Worm (Caenorhabditis elegans) whole organism, L4 larva: ENCODE data around the gene srz-29.

Experiments
- F26F4.8 ChIP-seq: fragments of 200-800 bp; sonication (Bioruptor generic); conservative IDR thresholded peaks from 2 replicates; pipeline ENCODE4 v1.3.6; 2022; ENCODE audit warnings: missing genetic modification characterization, missing compliant biosample characterization
- R02D3.7 ChIP-seq: fragments of 150-350 bp; sonication (generic microtip); optimal IDR thresholded peaks from 3 replicates; lab custom pipeline; 2014; ENCODE audit warnings: missing biosample characterization, missing genetic modification characterization
- T26A8.4 ChIP-seq: fragments of 200-800 bp; sonication (Bioruptor generic); IDR thresholded peaks from 2 replicates; pipeline ENCODE4 v1.3.6; 2022; ENCODE audit warnings: missing genetic modification characterization, missing compliant biosample characterization
- Y5F2A.4 ChIP-seq: fragments of 200-800 bp; sonication (Bioruptor generic); optimal IDR thresholded peaks from 2 replicates; lab custom pipeline; 2018; ENCODE audit warnings: mild to moderate bottlenecking, missing genetic modification characterization, missing compliant biosample characterization
- aha-1 ChIP-seq: fragments of 150-350 bp; peaks from one replicate; lab custom pipeline; 2014; ENCODE audit warnings: missing biosample characterization, missing genetic modification characterization
- aly-2 ChIP-seq: sonication (generic microtip); optimal IDR thresholded peaks from 2 replicates; lab custom pipeline; 2018; ENCODE audit warnings: missing biosample characterization, missing genetic modification characterization
- ama-1 ChIP-seq: fragments of 150-350 bp; optimal IDR thresholded peaks from 2 replicates; lab custom pipeline; 2014; ENCODE audit warnings: inconsistent platforms, mixed read lengths
- arid-1 ChIP-seq: fragments of 200-800 bp; sonication (Bioruptor generic); conservative IDR thresholded peaks from 2 replicates; pipeline ENCODE4 v1.3.6; 2022; ENCODE audit warnings: missing genetic modification reagents, missing genetic modification characterization, missing compliant biosample characterization
- ceh-20 ChIP-seq: fragments of 200-800 bp; sonication (Bioruptor generic); IDR thresholded peaks from 2 replicates; pipeline ENCODE4 v1.3.6; 2022; ENCODE audit warnings: missing genetic modification reagents, missing genetic modification characterization, missing compliant biosample characterization
- ceh-28 ChIP-seq: fragments of 150-350 bp; optimal IDR thresholded peaks from 2 replicates; lab custom pipeline; 2014; ENCODE audit warnings: missing biosample characterization, missing genetic modification reagents, missing genetic modification characterization
- ceh-32 ChIP-seq: sonication (generic microtip); optimal IDR thresholded peaks from 2 replicates; lab custom pipeline; 2016; ENCODE audit warnings: mild to moderate bottlenecking, missing genetic modification characterization, missing compliant biosample characterization; ENCODE audit not compliant: poor library complexity
- ceh-44 ChIP-seq: fragments of 200-800 bp; sonication (Bioruptor generic); IDR thresholded peaks from 2 replicates; pipeline ENCODE4 v1.3.6; 2022; ENCODE audit warnings: missing genetic modification reagents, missing genetic modification characterization, missing compliant biosample characterization
- daf-12 ChIP-seq: fragments of 150-350 bp; optimal IDR thresholded peaks from 2 replicates; lab custom pipeline; 2014; ENCODE audit warnings: missing biosample characterization, missing genetic modification reagents, missing genetic modification characterization
- dmd-8 ChIP-seq: fragments of 200-800 bp; sonication (Bioruptor generic); IDR thresholded peaks from 2 replicates; pipeline ENCODE4 v1.3.6; 2022; ENCODE audit warnings: missing genetic modification characterization, missing compliant biosample characterization
- dmd-9 ChIP-seq: fragments of 200-800 bp; sonication (Bioruptor generic); IDR thresholded peaks from 2 replicates; pipeline ENCODE4 v1.3.6; 2022; ENCODE audit warnings: missing genetic modification reagents, missing genetic modification characterization, missing compliant biosample characterization
- egl-27 ChIP-seq: sonication (generic microtip); optimal IDR thresholded peaks from 3 replicates; lab custom pipeline; 2017; ENCODE audit warnings: missing biosample characterization, missing genetic modification reagents, missing genetic modification characterization
- hlh-30 ChIP-seq: sonication (generic microtip); optimal IDR thresholded peaks from 2 replicates; lab custom pipeline; 2017; ENCODE audit warnings: antibody characterized with exemption, mild to moderate bottlenecking, missing genetic modification characterization, missing compliant biosample characterization; ENCODE audit not compliant: insufficient read depth
- lin-1 ChIP-seq: fragments of 200-800 bp; sonication (Bioruptor generic); IDR thresholded peaks from 2 replicates; pipeline ENCODE4 v1.3.6; 2022; ENCODE audit warnings: missing genetic modification reagents, missing genetic modification characterization, missing compliant biosample characterization
- lin-29 ChIP-seq: fragments of 200-800 bp; sonication (Bioruptor generic); IDR thresholded peaks from 2 replicates; pipeline ENCODE4 v1.3.6; 2022; ENCODE audit warnings: missing genetic modification reagents, missing genetic modification characterization, missing compliant biosample characterization
- lin-39 ChIP-seq: fragments of 150-350 bp; optimal IDR thresholded peaks from 2 replicates; lab custom pipeline; 2014; ENCODE audit warnings: missing biosample characterization, missing genetic modification reagents, missing genetic modification characterization
- lir-3 ChIP-seq: sonication (generic microtip); optimal IDR thresholded peaks from 2 replicates; lab custom pipeline; 2016; ENCODE audit warnings: mild to moderate bottlenecking, missing genetic modification characterization, missing compliant biosample characterization
- lsy-2 ChIP-seq, 2 experiments: fragments of 150-350 bp in 1 of 2; sonication (generic microtip) in 1 of 2; optimal IDR thresholded peaks; 2 replicates each; lab custom pipeline; 2014 to 2017; ENCODE audit warnings: missing biosample characterization in 2 of 2, missing genetic modification characterization in 2 of 2
- madf-9 ChIP-seq: fragments of 200-800 bp; sonication (Bioruptor generic); conservative IDR thresholded peaks from 2 replicates; pipeline ENCODE4 v1.3.6; 2022; ENCODE audit warnings: missing genetic modification reagents, missing genetic modification characterization, missing compliant biosample characterization
- mep-1 ChIP-seq: fragments of 150-350 bp; sonication (generic microtip); optimal IDR thresholded peaks from 3 replicates; lab custom pipeline; 2014; ENCODE audit warnings: missing biosample characterization, missing genetic modification characterization
- mes-2 ChIP-seq: sonication (generic microtip); optimal IDR thresholded peaks from 2 replicates; lab custom pipeline; 2016; ENCODE audit warnings: missing genotype, mild to moderate bottlenecking, missing genetic modification characterization, missing compliant biosample characterization; ENCODE audit not compliant: poor library complexity, severe bottlenecking
- mxl-2 ChIP-seq: fragments of 200-800 bp; sonication (Bioruptor generic); conservative IDR thresholded peaks from 2 replicates; pipeline ENCODE4 v1.3.6; 2022; ENCODE audit warnings: missing genetic modification reagents, missing genetic modification characterization, missing compliant biosample characterization
- nhr-11 ChIP-seq: fragments of 150-350 bp; optimal IDR thresholded peaks from 2 replicates; lab custom pipeline; 2014; ENCODE audit warnings: missing biosample characterization, missing genetic modification characterization
- nhr-111 ChIP-seq: fragments of 200-800 bp; sonication (Bioruptor generic); optimal IDR thresholded peaks from 2 replicates; lab custom pipeline; 2018; ENCODE audit warnings: mild to moderate bottlenecking, missing genetic modification characterization, missing compliant biosample characterization
- nhr-41 ChIP-seq: fragments of 200-800 bp; sonication (Bioruptor generic); IDR thresholded peaks from 2 replicates; pipeline ENCODE4 v1.3.6; 2022; ENCODE audit warnings: missing genetic modification reagents, missing genetic modification characterization, missing compliant biosample characterization
- nhr-42 ChIP-seq: fragments of 200-800 bp; sonication (Bioruptor generic); IDR thresholded peaks from 2 replicates; pipeline ENCODE4 v1.3.6; 2022; ENCODE audit warnings: missing genetic modification characterization, missing compliant biosample characterization
- nhr-76 ChIP-seq: fragments of 150-350 bp; optimal IDR thresholded peaks from 2 replicates; lab custom pipeline; 2014; ENCODE audit warnings: missing biosample characterization, missing genetic modification characterization
- pha-4 ChIP-seq, 2 experiments: fragments of 150-350 bp in 1 of 2; fragments of 200-800 bp in 1 of 2; sonication (Bioruptor generic) in 1 of 2; IDR thresholded peaks in 1 of 2; optimal IDR thresholded peaks in 1 of 2; 2 replicates each; pipeline versions ENCODE4 v1.3.6 to Lab custom; 2014 to 2022; ENCODE audit warnings: missing genetic modification characterization in 2 of 2, missing genetic modification reagents in 2 of 2, missing biosample characterization in 1 of 2, missing compliant biosample characterization in 1 of 2
- pqm-1 ChIP-seq: sonication (generic microtip); optimal IDR thresholded peaks from 2 replicates; lab custom pipeline; 2017; ENCODE audit warnings: missing biosample characterization, missing genetic modification characterization
- rbr-2 ChIP-seq: sonication (generic microtip); optimal IDR thresholded peaks from 2 replicates; lab custom pipeline; 2016; ENCODE audit warnings: missing genotype, missing genetic modification characterization, missing compliant biosample characterization
- saeg-2 ChIP-seq: fragments of 200-800 bp; sonication (Bioruptor generic); IDR thresholded peaks from 2 replicates; pipeline ENCODE4 v1.3.6; 2022; ENCODE audit warnings: missing genetic modification reagents, missing genetic modification characterization, missing compliant biosample characterization
- sdz-12 ChIP-seq: fragments of 200-800 bp; sonication (Bioruptor generic); optimal IDR thresholded peaks from 2 replicates; lab custom pipeline; 2018; ENCODE audit warnings: mild to moderate bottlenecking, missing genetic modification characterization, missing compliant biosample characterization
- set-16 ChIP-seq: fragments of 200-800 bp; sonication (Bioruptor generic); IDR thresholded peaks from 2 replicates; pipeline ENCODE4 v1.3.6; 2022; ENCODE audit warnings: missing genetic modification reagents, missing genetic modification characterization, missing compliant biosample characterization
- spr-1 ChIP-seq: sonication (generic microtip); optimal IDR thresholded peaks from 2 replicates; lab custom pipeline; 2016; ENCODE audit warnings: mild to moderate bottlenecking, missing genetic modification characterization, missing compliant biosample characterization
- tra-1 ChIP-seq: fragments of 200-800 bp; sonication (Bioruptor generic); IDR thresholded peaks from 2 replicates; pipeline ENCODE4 v1.3.6; 2022; ENCODE audit warnings: missing genetic modification reagents, missing genetic modification characterization, missing compliant biosample characterization
- unc-130 ChIP-seq: sonication (generic microtip); optimal IDR thresholded peaks from 2 replicates; lab custom pipeline; 2016; ENCODE audit warnings: missing genetic modification reagents, missing genetic modification characterization, missing compliant biosample characterization
- unc-39 ChIP-seq: sonication (generic microtip); optimal IDR thresholded peaks from 2 replicates; lab custom pipeline; 2017; ENCODE audit warnings: missing biosample characterization, missing genetic modification characterization
- unc-62 ChIP-seq, 3 experiments: fragments of 150-350 bp in 1 of 3; sonication (generic microtip); optimal IDR thresholded peaks in 2 of 3; peaks in 1 of 3; 1 replicate in 1 of 3; 2 replicates in 2 of 3; lab custom pipeline; 2014 to 2017; ENCODE audit warnings: missing biosample characterization in 3 of 3, missing genetic modification characterization in 3 of 3, missing genetic modification reagents in 3 of 3, missing genotype in 1 of 3
- vab-7 ChIP-seq: fragments of 200-800 bp; sonication (Bioruptor generic); IDR thresholded peaks from 2 replicates; pipeline ENCODE4 v1.3.6; 2022; ENCODE audit warnings: missing genetic modification reagents, missing genetic modification characterization, missing compliant biosample characterization
- zfp-3 ChIP-seq: fragments of 200-800 bp; sonication (Bioruptor generic); conservative IDR thresholded peaks from 2 replicates; pipeline ENCODE4 v1.3.6; 2022; ENCODE audit warnings: missing genetic modification reagents, missing genetic modification characterization, missing compliant biosample characterization
- ztf-11 ChIP-seq: fragments of 150-350 bp; optimal IDR thresholded peaks from 2 replicates; lab custom pipeline; 2014; ENCODE audit warnings: missing biosample characterization, missing genetic modification characterization

srz-29 gene

DNA sequence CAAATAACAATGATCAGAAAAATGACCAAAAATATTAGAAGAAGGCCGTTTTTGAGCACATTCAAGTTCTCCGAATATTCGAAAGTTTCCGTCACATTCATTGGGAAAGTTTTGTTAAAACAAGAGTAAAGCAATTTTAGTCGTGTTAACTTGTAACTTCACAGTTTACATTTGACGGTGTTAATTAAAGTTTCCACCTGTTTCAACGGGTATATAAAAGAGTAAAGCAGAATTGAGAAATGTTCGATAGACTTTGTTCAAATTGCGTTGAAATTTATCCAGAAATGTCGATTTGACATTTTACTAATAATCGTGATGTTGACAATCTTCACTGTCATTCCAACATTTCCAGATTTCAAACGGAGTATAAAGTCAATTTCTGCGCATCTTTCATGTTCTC is at the start of gene srz-29:
TSS of gene srz-29 (minus strand) at position 101 of the 400 bp plus-strand sequence.
- no peak for TF ChIP-seq spr-1
- TF ChIP-seq tra-1 (GFP tag; lab: Robert Waterston, UW), result no peak
- no peak for TF ChIP-seq pha-4 (GFP tag; IDR thresholded peaks at IDR 0.05; lab: Robert Waterston, UW)
- no peak for TF ChIP-seq pha-4 (tag; optimal IDR thresholded peaks at IDR 0.05; lab: Kevin White, UChicago)
- no peak for TF ChIP-seq unc-62 (GFP tag; optimal IDR thresholded peaks at IDR 0.05 in 1 of 2; lab: Kevin White, UChicago)
- TF ChIP-seq unc-62 (tag; optimal IDR thresholded peaks at IDR 0.05; lab: Kevin White, UChicago), result no peak
- TF ChIP-seq lsy-2 (tag; optimal IDR thresholded peaks at IDR 0.05; lab: Kevin White, UChicago), result no peak
- no peak for TF ChIP-seq F26F4.8 (GFP tag; lab: Robert Waterston, UW)
- TF ChIP-seq Y5F2A.4 (GFP tag; lab: Kevin White, UChicago), result no peak

ce11 chrIV:13695302-13695701 is 49.6 kb upstream of the srz-29 start:
- TF ChIP-seq ceh-20 (GFP tag; lab: Robert Waterston, UW) (no peak), rbr-2 (tag; lab: Kevin White, UChicago) (no peak), madf-9 (no peak), dmd-8 (GFP tag; lab: Robert Waterston, UW) (no peak), R02D3.7 (tag; lab: Kevin White, UChicago) (no peak), mes-2 (tag; lab: Kevin White, UChicago) (no peak), ceh-28 (tag; lab: Kevin White, UChicago) (no peak), T26A8.4 (GFP tag; lab: Robert Waterston, UW) (no peak), ama-1 (lab: Kevin White, UChicago) (no peak), arid-1 (GFP tag; lab: Robert Waterston, UW) (no peak), dmd-9 (GFP tag; lab: Robert Waterston, UW) (no peak), mxl-2 (no peak), nhr-11 (tag; lab: Kevin White, UChicago) (no peak), daf-12 (tag; lab: Kevin White, UChicago) (no peak), lin-1 (GFP tag; lab: Robert Waterston, UW) (no peak), lin-29 (GFP tag; lab: Robert Waterston, UW) (no peak), nhr-111 (GFP tag; lab: Kevin White, UChicago) (no peak), unc-130 (GFP tag; lab: Kevin White, UChicago) (no peak), nhr-42 (no peak)
- TF ChIP-seq, all 104 proteins: peak for 0

DNA sequence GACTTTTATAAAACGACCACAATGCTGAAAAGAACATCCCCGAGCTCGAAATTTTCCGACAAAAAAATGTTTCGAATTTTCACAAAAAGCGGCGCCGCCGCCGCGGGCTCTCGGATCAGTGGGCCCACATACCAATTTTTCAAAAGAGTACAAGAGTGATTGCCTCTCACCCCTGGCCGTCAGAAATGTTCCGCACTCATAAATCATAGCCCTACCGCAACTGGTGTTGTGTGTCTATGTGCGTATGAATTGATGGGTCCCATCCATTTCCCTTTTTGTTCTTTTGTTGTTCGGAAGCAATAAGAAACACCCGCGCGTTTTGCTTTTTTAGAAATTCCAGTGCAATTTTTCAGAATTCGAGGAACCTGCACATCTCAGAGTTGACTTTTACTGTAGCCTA is 48.9 kb upstream of the srz-29 start:
- TF ChIP-seq unc-62 (GFP tag; optimal IDR thresholded peaks at IDR 0.05 in 1 of 2; lab: Kevin White, UChicago) (peak in 1 of 2 experiments; percentile 97), unc-62 (tag; optimal IDR thresholded peaks at IDR 0.05; lab: Kevin White, UChicago) (peak; percentile 17), dmd-9 (GFP tag; lab: Robert Waterston, UW) (no peak), tra-1 (GFP tag; lab: Robert Waterston, UW) (0 out of 2 replicates have a peak, but pooled peaks have one; percentile 15), vab-7 (GFP tag; lab: Robert Waterston, UW) (peak; percentile 27; the same call in 1 of the 2 replicates), ztf-11 (tag; lab: Kevin White, UChicago) (no peak), ceh-20 (GFP tag; lab: Robert Waterston, UW) (peak; percentile 86), set-16 (no peak), dmd-8 (GFP tag; lab: Robert Waterston, UW) (no peak), lir-3 (tag; lab: Kevin White, UChicago) (no peak), unc-39 (no peak)
- TF ChIP-seq, all 104 proteins: peak for 4

ce11 chrIV:13693976-13694375 is 48.3 kb upstream of the srz-29 start:
- TF ChIP-seq egl-27, result no peak
- no peak for TF ChIP-seq saeg-2 (GFP tag; lab: Robert Waterston, UW)
- no peak for TF ChIP-seq nhr-11 (tag; lab: Kevin White, UChicago)
- no peak for TF ChIP-seq mxl-2
- TF ChIP-seq ceh-20 (GFP tag; lab: Robert Waterston, UW), result no peak
- TF ChIP-seq lin-39 (tag; lab: Kevin White, UChicago), result no peak
- no peak for TF ChIP-seq mep-1
- TF ChIP-seq ceh-32, result no peak
- TF ChIP-seq ceh-44 (GFP tag; lab: Robert Waterston, UW), result no peak
- TF ChIP-seq nhr-76 (tag; lab: Kevin White, UChicago), result no peak
- no peak for TF ChIP-seq nhr-41 (GFP tag; lab: Robert Waterston, UW)
- TF ChIP-seq pqm-1 (tag; lab: Kevin White, UChicago), result no peak
- no peak for TF ChIP-seq sdz-12 (GFP tag; lab: Kevin White, UChicago)
- no peak for TF ChIP-seq ceh-28 (tag; lab: Kevin White, UChicago)
- no peak for TF ChIP-seq zfp-3
- TF ChIP-seq hlh-30 (tag; lab: Kevin White, UChicago), result no peak
- no peak for TF ChIP-seq aly-2 (tag; lab: Kevin White, UChicago)
- TF ChIP-seq aha-1 (tag; lab: Kevin White, UChicago), result no peak
- no peak for TF ChIP-seq dmd-9 (GFP tag; lab: Robert Waterston, UW)
